Worm (Caenorhabditis elegans) whole organism, midembryonic: Measurements from ENCODE around the gene Y47D3A.34.

Experiments used
- T22C8.4 ChIP-seq: fragments of 200-800 bp; sonication (Bioruptor generic); IDR thresholded peaks from 2 replicates; pipeline ENCODE4 v1.3.6; 2022; ENCODE audit warnings: missing genetic modification characterization, missing compliant biosample characterization
- cog-1 ChIP-seq: sonication (generic microtip); optimal IDR thresholded peaks from 2 replicates; lab custom pipeline; 2016; ENCODE audit warnings: missing genetic modification characterization, missing compliant biosample characterization
- flt-1 ChIP-seq: fragments of 200-800 bp; sonication (Bioruptor generic); IDR thresholded peaks from 2 replicates; pipeline ENCODE4 v1.3.6; 2022; ENCODE audit warnings: missing genetic modification characterization, missing compliant biosample characterization
- klf-2 ChIP-seq: fragments of 200-800 bp; sonication (Bioruptor generic); conservative IDR thresholded peaks from 2 replicates; pipeline ENCODE4 v1.3.6; 2022; ENCODE audit warnings: missing genetic modification reagents, missing genetic modification characterization, missing compliant biosample characterization
- med-1 ChIP-seq: sonication (generic microtip); optimal IDR thresholded peaks from 2 replicates; lab custom pipeline; 2017; ENCODE audit warnings: missing genetic modification characterization, mild to moderate bottlenecking, missing compliant biosample characterization, antibody characterized with exemption, missing genetic modification reagents; ENCODE audit not compliant: insufficient read depth
- ref-1 ChIP-seq: fragments of 200-800 bp; sonication (Bioruptor generic); conservative IDR thresholded peaks from 2 replicates; pipeline ENCODE4 v1.3.6; 2022; ENCODE audit warnings: missing genetic modification reagents, missing genetic modification characterization, missing compliant biosample characterization
- tab-1 ChIP-seq: fragments of 200-800 bp; sonication (Bioruptor generic); IDR thresholded peaks from 2 replicates; pipeline ENCODE4 v1.3.6; 2022; ENCODE audit warnings: missing genetic modification characterization, missing compliant biosample characterization
- ztf-23 ChIP-seq: fragments of 200-800 bp; sonication (Bioruptor generic); IDR thresholded peaks from 2 replicates; pipeline ENCODE4 v1.3.6; 2022; ENCODE audit warnings: missing genetic modification reagents, missing genetic modification characterization, missing compliant biosample characterization
- ztf-29 ChIP-seq: fragments of 200-800 bp; sonication (Bioruptor generic); IDR thresholded peaks from 2 replicates; pipeline ENCODE4 v1.3.6; 2022; ENCODE audit warnings: missing genetic modification reagents, missing genetic modification characterization, missing compliant biosample characterization

Y47D3A.34 gene

DNA sequence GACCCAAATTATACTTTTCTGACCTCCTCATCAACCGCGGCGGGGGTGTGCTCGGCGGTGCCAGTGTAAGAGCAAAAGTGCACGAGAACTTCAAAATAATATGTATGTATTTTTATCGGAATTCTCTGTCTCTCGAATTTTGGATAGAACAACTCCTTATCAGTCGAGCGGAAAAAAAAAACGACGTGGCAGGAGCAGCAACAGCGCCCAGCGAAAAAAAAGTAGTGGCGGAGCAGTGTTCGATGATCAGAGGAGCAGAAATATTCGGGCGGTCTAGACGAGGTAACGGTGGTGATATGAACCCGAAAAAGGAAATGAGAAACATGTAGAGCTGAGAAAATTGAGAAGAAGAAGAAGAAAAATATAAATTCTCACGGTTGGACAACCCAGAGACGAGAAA is 41.4 kb downstream of the Y47D3A.34 start:
- no peak for TF ChIP-seq tab-1 (GFP tag; lab: Robert Waterston, UW)
- no peak for TF ChIP-seq flt-1 (GFP tag; lab: Robert Waterston, UW)
- no peak for TF ChIP-seq ref-1
- no peak for TF ChIP-seq T22C8.4
- TF ChIP-seq klf-2: no peak
- TF ChIP-seq ztf-23 (GFP tag; lab: Robert Waterston, UW): no peak
- TF ChIP-seq ztf-29 (GFP tag; lab: Robert Waterston, UW): no peak
- TF ChIP-seq med-1 (GFP tag; lab: Kevin White, UChicago): no peak
- no peak for TF ChIP-seq cog-1 (tag; lab: Kevin White, UChicago)

DNA sequence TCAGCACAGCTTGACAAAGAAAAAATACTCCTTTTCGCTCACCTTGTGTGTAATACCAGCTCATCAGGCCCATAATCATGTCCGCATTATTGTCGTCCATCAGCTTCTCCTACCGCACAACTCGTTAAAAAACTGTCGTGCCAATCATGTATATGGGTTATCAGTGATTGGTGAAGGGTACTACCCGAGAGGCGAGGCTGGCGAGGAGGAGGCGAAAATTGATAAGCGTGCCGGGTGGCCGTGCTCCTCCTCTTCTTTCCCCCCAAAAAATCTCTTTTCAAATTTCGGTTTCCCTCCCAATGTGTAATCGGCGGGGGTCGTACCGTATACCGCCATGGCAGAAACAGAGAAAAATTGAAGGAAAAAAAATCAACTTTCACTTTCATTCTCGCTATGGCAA is 46.5 kb downstream of the Y47D3A.34 start:
- TF ChIP-seq med-1 (GFP tag; lab: Kevin White, UChicago) (no peak), klf-2 (no peak), flt-1 (GFP tag; lab: Robert Waterston, UW) (no peak), ref-1 (no peak), ztf-29 (GFP tag; lab: Robert Waterston, UW) (no peak), ztf-23 (GFP tag; lab: Robert Waterston, UW) (no peak), tab-1 (GFP tag; lab: Robert Waterston, UW) (no peak), cog-1 (tag; lab: Kevin White, UChicago) (no peak), T22C8.4 (no peak)

DNA sequence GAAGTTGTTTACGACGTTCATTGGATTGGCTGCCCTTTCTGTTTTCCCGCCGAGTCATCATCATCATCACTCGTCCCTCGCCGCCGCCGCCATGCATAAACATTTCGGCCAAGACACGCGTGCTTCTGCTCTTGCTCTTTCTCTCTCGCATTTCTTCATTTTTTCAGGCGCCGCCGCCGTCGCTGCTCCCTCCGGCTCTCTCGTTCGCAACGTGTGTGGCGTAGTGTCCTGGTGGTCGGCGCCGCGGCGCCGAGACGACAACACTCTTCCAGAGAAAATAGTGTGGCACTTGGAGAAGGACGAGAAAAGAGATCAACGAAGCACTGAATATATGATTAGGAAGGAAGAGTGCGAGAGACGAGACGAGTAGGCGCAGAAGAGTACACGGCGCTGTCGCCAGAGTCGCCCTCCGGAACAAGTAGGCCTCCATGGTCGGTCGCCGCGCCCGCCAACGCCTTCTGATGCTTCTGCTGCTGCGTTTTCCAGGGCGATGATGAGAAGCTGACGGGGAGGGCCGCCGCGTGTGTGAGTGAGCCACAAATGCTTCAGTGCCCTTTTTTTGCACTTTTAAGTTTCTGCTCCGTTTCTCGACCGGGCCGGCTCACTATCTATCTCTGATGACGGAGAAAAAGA is 49.1 kb downstream of the Y47D3A.34 start:
- TF ChIP-seq klf-2 (no peak), ztf-23 (GFP tag; lab: Robert Waterston, UW) (no peak), ref-1 (no peak), ztf-29 (GFP tag; lab: Robert Waterston, UW) (no peak), tab-1 (GFP tag; lab: Robert Waterston, UW) (no peak), med-1 (GFP tag; lab: Kevin White, UChicago) (no peak)
